Worm (Caenorhabditis elegans) whole organism, L1 larva: ENCODE measurements around the gene B0416.11.

Experiments
- aha-1 ChIP-seq: fragments of 150-350 bp; optimal IDR thresholded peaks from 2 replicates; lab custom pipeline; 2014; ENCODE audit warnings: missing biosample characterization, missing genetic modification characterization
- ces-1 ChIP-seq: fragments of 150-350 bp; optimal IDR thresholded peaks from 2 replicates; lab custom pipeline; 2014; ENCODE audit warnings: missing biosample characterization, missing genetic modification reagents, missing genetic modification characterization
- dpl-1 ChIP-seq, 3 experiments: fragments of 150-350 bp in 2 of 3; sonication (generic microtip) in 1 of 3; optimal IDR thresholded peaks; 2 replicates each; lab custom pipeline; 2014 to 2017; ENCODE audit warnings: missing biosample characterization in 3 of 3, missing genetic modification characterization in 3 of 3, missing genetic modification reagents in 3 of 3
- elt-2 ChIP-seq: sonication (generic microtip); optimal IDR thresholded peaks from 2 replicates; lab custom pipeline; 2016; ENCODE audit warnings: missing genetic modification characterization, mild to moderate bottlenecking, inconsistent platforms, missing compliant biosample characterization, missing genetic modification reagents
- lin-35 ChIP-seq, 2 experiments: fragments of 150-350 bp; optimal IDR thresholded peaks; 2 replicates each; lab custom pipeline; 2014; ENCODE audit warnings: missing biosample characterization in 2 of 2, missing genetic modification characterization in 2 of 2, missing genetic modification reagents in 2 of 2
- mep-1 ChIP-seq: fragments of 150-350 bp; optimal IDR thresholded peaks from 2 replicates; lab custom pipeline; 2014; ENCODE audit warnings: missing biosample characterization, missing genetic modification characterization
- nhr-12 ChIP-seq: sonication (generic microtip); optimal IDR thresholded peaks from 2 replicates; lab custom pipeline; 2017; ENCODE audit warnings: missing biosample characterization, missing genetic modification characterization
- pag-3 ChIP-seq: sonication (generic microtip); optimal IDR thresholded peaks from 2 replicates; lab custom pipeline; 2017; ENCODE audit warnings: missing genetic modification characterization, mild to moderate bottlenecking, missing compliant biosample characterization, antibody characterized with exemption, borderline replicate concordance; ENCODE audit not compliant: insufficient read depth
- unc-30 ChIP-seq: sonication (generic microtip); optimal IDR thresholded peaks from 2 replicates; lab custom pipeline; 2017; ENCODE audit warnings: missing biosample characterization, missing genetic modification characterization
- ztf-11 ChIP-seq, 2 experiments: sonication (generic microtip); optimal IDR thresholded peaks; 2 replicates each; lab custom pipeline; 2016 to 2017; ENCODE audit warnings: missing genetic modification characterization in 2 of 2, missing biosample characterization in 1 of 2, missing compliant biosample characterization in 1 of 2
- ztf-4 ChIP-seq: fragments of 150-350 bp; optimal IDR thresholded peaks from 2 replicates; lab custom pipeline; 2014; ENCODE audit warnings: missing biosample characterization, missing genetic modification characterization

DNA sequence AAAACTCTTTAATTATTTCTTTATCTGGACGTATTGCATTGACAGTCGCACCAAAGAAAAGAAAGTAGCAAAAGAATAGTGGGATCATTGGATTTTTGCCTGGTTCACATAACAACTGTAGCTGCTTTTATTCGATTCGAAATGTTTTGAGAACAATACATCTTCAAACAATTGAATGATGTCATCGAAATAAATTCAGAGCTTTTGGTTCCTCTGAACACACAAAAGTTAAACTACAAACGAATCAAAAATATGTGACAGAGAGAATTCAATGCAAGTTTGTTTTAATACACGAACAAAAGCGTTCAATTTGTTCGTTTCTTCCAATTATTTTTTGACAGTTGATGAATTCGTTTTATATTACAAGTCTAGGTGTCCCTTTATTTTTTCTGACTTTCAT, 28.3 kb upstream of the B0416.11 start, which contains the start of gene H29C22.1:
- TF ChIP-seq nhr-12 (tag; lab: Kevin White, UChicago) (no peak), ztf-11 (tag; optimal IDR thresholded peaks at IDR 0.05; lab: Kevin White, UChicago) (no peak), ztf-4 (tag; lab: Kevin White, UChicago) (no peak), ces-1 (GFP tag; lab: Kevin White, UChicago) (no peak), elt-2 (tag; lab: Kevin White, UChicago) (no peak), unc-30 (tag; lab: Kevin White, UChicago) (no peak), pag-3 (no peak), dpl-1 (GFP tag; optimal IDR thresholded peaks at IDR 0.05; lab: Kevin White, UChicago) (no peak), mep-1 (tag; lab: Kevin White, UChicago) (no peak), lin-35 (GFP tag; optimal IDR thresholded peaks at IDR 0.05; lab: Kevin White, UChicago) (no peak), aha-1 (tag; lab: Kevin White, UChicago) (no peak)
